Worm (Caenorhabditis elegans): ENCODE data around the gene istr-1.

Gene istr-1

DNA sequence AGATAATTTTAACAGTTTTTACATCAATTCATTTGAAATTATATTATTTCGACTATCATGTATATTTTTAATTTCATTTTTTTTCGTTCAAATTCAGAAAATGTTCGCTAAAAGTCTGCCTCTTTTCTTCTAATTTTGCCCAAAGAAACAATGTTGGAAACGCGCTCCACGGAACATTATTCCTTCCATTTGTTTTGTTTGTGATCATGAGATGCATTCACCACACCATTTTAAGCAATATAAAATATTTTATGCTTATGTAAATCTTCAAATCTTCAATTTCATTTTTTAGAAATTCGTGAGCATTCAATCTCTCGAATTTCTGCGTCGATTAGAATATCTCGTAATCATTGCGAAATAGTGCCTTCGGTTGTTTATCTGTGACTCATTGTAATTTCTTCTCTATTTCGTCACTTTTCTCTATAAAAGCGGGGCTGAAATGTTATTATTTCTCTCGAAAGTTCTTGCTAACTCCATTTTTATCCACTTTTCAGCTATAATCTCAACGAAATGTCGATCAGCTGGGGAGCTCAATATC is at the start of gene istr-1:
TSS of gene istr-1 (plus strand) at position 495 of the 538 bp plus-strand sequence.
- TF ChIP-seq hlh-30 (tag; optimal IDR thresholded peaks at IDR 0.05; ENCODE audit: insufficient read depth) (peak; percentile 21), zip-5 (tag; optimal IDR thresholded peaks at IDR 0.05) (no peak)

DNA sequence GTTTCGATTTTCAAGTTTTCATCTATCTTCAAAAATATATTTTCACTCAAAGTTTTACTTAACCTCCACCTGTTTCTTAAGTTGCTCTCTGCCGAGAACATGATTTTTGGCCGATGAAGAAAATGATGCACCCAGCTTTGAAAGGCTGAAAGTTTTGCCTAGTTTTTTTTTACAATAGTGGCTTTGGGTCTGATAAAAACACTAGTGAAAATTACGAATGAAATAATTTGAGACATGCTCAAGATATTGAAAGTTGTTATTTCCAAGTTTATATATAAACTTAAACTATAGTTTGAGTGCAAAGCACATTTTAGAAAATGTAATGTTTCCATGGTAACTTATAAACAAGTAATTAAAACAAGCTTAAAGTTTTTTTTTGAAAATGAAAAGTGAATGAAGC is 48.4 kb upstream of the istr-1 start, which contains the start of gene gpa-9:
TSS of gene gpa-9 (minus strand) at position 101 of the 400 bp plus-strand sequence.
- no peak for TF ChIP-seq pqm-1 (tag; optimal IDR thresholded peaks at IDR 0.05)
- TF ChIP-seq K09A11.1 (tag; optimal IDR thresholded peaks at IDR 0.05; ENCODE audit: insufficient read depth): no peak
- TF ChIP-seq sdc-2 (tag; optimal IDR thresholded peaks at IDR 0.05): no peak
- TF ChIP-seq ceh-34 (tag; optimal IDR thresholded peaks at IDR 0.05): no peak
- no peak for TF ChIP-seq ceh-22 (tag; optimal IDR thresholded peaks at IDR 0.05)

DNA sequence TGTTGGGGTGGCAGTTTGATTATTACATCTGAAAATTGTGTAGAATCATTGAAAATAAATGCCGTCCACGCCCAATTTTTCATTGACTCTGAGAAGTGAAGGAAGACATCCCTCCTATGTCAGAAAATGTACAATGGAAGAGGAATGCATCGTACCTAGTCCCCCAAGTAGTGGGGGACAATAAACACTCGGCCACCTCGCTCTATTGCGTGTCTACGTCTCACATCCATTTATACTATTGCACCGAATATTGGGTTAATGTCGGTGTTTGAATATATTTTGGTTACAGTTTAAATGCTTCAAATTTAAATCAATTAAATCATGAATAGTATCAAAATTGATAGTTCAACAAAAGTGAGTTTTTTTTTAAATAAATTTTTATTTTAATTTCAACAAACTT is 48.0 kb upstream of the istr-1 start, which contains the start of gene lin-25:
TSS of gene lin-25 (plus strand) at position 290 of the 400 bp plus-strand sequence.
- TF ChIP-seq unc-42 (tag; optimal IDR thresholded peaks at IDR 0.05): peak; percentile 50
- TF ChIP-seq hlh-6 (tag; optimal IDR thresholded peaks at IDR 0.05): no peak
- TF ChIP-seq nfya-1 (tag; optimal IDR thresholded peaks at IDR 0.05): peak; percentile 6
- TF ChIP-seq ceh-2 (tag; optimal IDR thresholded peaks at IDR 0.05): peak; percentile 57
- TF ChIP-seq tbx-2 (tag; optimal IDR thresholded peaks at IDR 0.05): peak; percentile 43
- no peak for TF ChIP-seq fkh-6 (tag; optimal IDR thresholded peaks at IDR 0.05)
- TF ChIP-seq ets-4 (tag; optimal IDR thresholded peaks at IDR 0.05): peak; percentile 41
- peak; percentile 67 for TF ChIP-seq ceh-31 (tag; optimal IDR thresholded peaks at IDR 0.05)
- TF ChIP-seq unc-3 (GFP tag; conservative IDR thresholded peaks at IDR 0.05): no peak
- TF ChIP-seq unc-3 (tag; optimal IDR thresholded peaks at IDR 0.05): no peak

DNA sequence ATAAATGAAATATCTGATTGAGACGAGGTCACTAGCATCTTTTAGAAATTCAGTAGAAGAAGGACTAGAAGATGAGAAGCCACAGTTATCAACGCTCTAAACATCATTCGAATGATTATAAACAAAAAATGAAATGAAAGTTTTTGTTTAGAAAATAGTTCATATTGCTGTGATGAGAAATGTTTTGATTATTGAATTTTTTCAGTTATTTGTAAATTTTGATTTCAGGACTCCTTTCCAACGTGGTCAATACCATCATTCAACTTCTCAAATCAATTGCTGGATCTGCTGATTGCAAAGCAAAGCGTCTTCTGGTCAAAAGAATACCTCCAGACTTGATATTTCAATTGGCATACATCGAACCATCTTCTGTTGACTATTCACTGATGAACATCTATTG is 39.5 kb upstream of the istr-1 start, which contains the start of gene W05B10.6:
TSS of gene W05B10.6 (minus strand) at position 101 of the 400 bp plus-strand sequence.
- no peak for TF ChIP-seq unc-86 (tag; optimal IDR thresholded peaks at IDR 0.05)
- TF ChIP-seq sox-4 (tag; optimal IDR thresholded peaks at IDR 0.05): no peak
- no peak for TF ChIP-seq pax-1 (tag; optimal IDR thresholded peaks at IDR 0.05)
- no peak for TF ChIP-seq ztf-16 (tag; optimal IDR thresholded peaks at IDR 0.05)
- no peak for TF ChIP-seq K09A11.1 (tag; optimal IDR thresholded peaks at IDR 0.05; ENCODE audit: insufficient read depth)
- no peak for TF ChIP-seq gmeb-2 (tag; optimal IDR thresholded peaks at IDR 0.05)
- TF ChIP-seq ceh-14 (tag; optimal IDR thresholded peaks at IDR 0.05): no peak
- no peak for TF ChIP-seq syd-9 (tag; optimal IDR thresholded peaks at IDR 0.05)
- no peak for TF ChIP-seq hlh-8 (tag; optimal IDR thresholded peaks at IDR 0.05)
- no peak for TF ChIP-seq ceh-30 (tag; optimal IDR thresholded peaks at IDR 0.05)
- no peak for TF ChIP-seq fkh-10 (GFP tag; optimal IDR thresholded peaks at IDR 0.05)
- no peak for TF ChIP-seq ceh-18 (tag; optimal IDR thresholded peaks at IDR 0.05)
- no peak for TF ChIP-seq unc-55 (GFP tag; optimal IDR thresholded peaks at IDR 0.05)
- TF ChIP-seq madf-2 (tag; optimal IDR thresholded peaks at IDR 0.05): no peak
- TF ChIP-seq elt-4 (tag; optimal IDR thresholded peaks at IDR 0.05): no peak
- TF ChIP-seq C08G9.2 (tag; optimal IDR thresholded peaks at IDR 0.05): no peak
- no peak for TF ChIP-seq ceh-22 (tag; optimal IDR thresholded peaks at IDR 0.05)

DNA sequence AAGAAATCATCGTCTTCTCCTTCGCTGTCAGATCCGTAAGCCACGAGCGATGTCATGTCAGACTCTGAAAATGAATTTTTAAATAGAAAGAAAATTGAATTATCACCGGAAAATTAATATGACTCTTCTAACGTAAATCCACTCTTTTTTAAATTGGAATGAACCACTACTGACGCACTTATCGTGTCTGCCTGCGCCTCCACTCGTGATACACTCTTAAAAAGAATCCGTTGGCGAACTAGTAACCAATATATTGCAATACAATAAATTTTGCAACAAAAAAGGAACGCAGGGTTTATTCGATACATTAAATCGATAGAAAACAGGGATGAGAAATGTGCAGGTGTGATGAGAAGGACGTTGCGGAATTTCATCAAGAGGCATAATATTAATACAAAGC is 38.2 kb upstream of the istr-1 start, which contains the start of gene ccch-3:
TSS of gene ccch-3 (minus strand) at position 262 of the 400 bp plus-strand sequence.
- TF ChIP-seq ztf-16 (tag; optimal IDR thresholded peaks at IDR 0.05) (peak; percentile 4), ceh-31 (tag; optimal IDR thresholded peaks at IDR 0.05) (peak; percentile 14), unc-42 (tag; optimal IDR thresholded peaks at IDR 0.05) (peak; percentile 83), K09A11.1 (tag; optimal IDR thresholded peaks at IDR 0.05; ENCODE audit: insufficient read depth) (no peak), K02D7.2 (tag; optimal IDR thresholded peaks at IDR 0.05) (no peak), hlh-30 (tag; optimal IDR thresholded peaks at IDR 0.05; ENCODE audit: insufficient read depth) (peak; percentile 37)
